Worm (Caenorhabditis elegans): Measurements from ENCODE around the gene asg-2.

The asg-2 gene

DNA sequence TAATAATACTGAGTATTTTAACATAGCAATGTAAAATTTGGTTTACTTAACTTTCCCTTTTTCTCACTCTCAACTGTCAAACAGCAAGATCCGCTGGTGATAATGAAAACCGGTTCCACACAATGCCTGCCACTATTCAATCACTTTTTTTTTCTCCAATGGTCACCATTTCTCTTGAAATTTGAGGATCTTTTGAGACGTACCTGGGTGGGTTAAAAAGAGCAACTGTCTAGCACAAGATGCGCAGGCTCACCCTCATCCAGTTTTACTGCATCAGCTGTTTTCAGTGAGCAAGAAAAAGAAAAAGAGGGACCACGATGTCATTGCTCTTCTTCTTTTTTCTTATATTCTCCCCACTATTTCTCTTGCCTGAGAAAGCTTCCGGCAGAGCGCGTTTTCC is 32.8 kb upstream of the asg-2 start (continued):
- TF ChIP-seq ceh-88 (GFP tag; IDR thresholded peaks at IDR 0.05), result no peak
- no peak for TF ChIP-seq Y116A8C.19 (tag; optimal IDR thresholded peaks at IDR 0.05; ENCODE audit: borderline replicate concordance)
- peak; percentile 63 for TF ChIP-seq lin-14 (GFP tag; optimal IDR thresholded peaks at IDR 0.05)
- no peak for TF ChIP-seq ceh-8 (GFP tag; optimal IDR thresholded peaks at IDR 0.05)
- TF ChIP-seq unc-86 (tag; optimal IDR thresholded peaks at IDR 0.05), result no peak
- TF ChIP-seq zip-4 (GFP tag; optimal IDR thresholded peaks at IDR 0.05), result no peak
- TF ChIP-seq isw-1 (GFP tag; IDR thresholded peaks at IDR 0.05), result no peak
- TF ChIP-seq nhr-71 (tag; optimal IDR thresholded peaks at IDR 0.05), result no peak
- TF ChIP-seq alr-1 (tag; optimal IDR thresholded peaks at IDR 0.05; ENCODE audit: borderline replicate concordance), result no peak
- TF ChIP-seq C04F5.9 (tag; optimal IDR thresholded peaks at IDR 0.05), result no peak
- TF ChIP-seq zag-1 (tag; optimal IDR thresholded peaks at IDR 0.05), result no peak
- TF ChIP-seq lin-15B (tag; optimal IDR thresholded peaks at IDR 0.05), result no peak
- no peak for TF ChIP-seq xbp-1 (tag; optimal IDR thresholded peaks at IDR 0.05)
- no peak for TF ChIP-seq aly-2 (tag; optimal IDR thresholded peaks at IDR 0.05)
- TF ChIP-seq lsy-2 (tag; optimal IDR thresholded peaks at IDR 0.05), result peak in 1 of 2 experiments; percentile 2
- TF ChIP-seq ets-5 (GFP tag; IDR thresholded peaks at IDR 0.05), result no peak
- no peak for TF ChIP-seq elt-2 (tag; optimal IDR thresholded peaks at IDR 0.05)
- TF ChIP-seq ces-1 (GFP tag; optimal IDR thresholded peaks at IDR 0.05), result no peak
- no peak for TF ChIP-seq swsn-7 (tag; optimal IDR thresholded peaks at IDR 0.05)
- TF ChIP-seq egl-13 (tag; optimal IDR thresholded peaks at IDR 0.05), result no peak
- TF ChIP-seq dpl-1 (GFP tag; optimal IDR thresholded peaks at IDR 0.05), result peak in 1 of 3 experiments; percentile 4
- TF ChIP-seq F16B12.6 (tag; optimal IDR thresholded peaks at IDR 0.05), result no peak
- peak; percentile 66 for TF ChIP-seq rnt-1 (tag; optimal IDR thresholded peaks at IDR 0.05)
- no peak for TF ChIP-seq unc-62 (GFP tag; optimal IDR thresholded peaks at IDR 0.05)
- TF ChIP-seq unc-98 (GFP tag; IDR thresholded peaks at IDR 0.05), result no peak
- TF ChIP-seq grh-1 (GFP tag; IDR thresholded peaks at IDR 0.05), result peak; percentile 84
- no peak for TF ChIP-seq skn-1 (tag; optimal IDR thresholded peaks at IDR 0.05)
- no peak for TF ChIP-seq lin-13 (GFP tag; optimal IDR thresholded peaks at IDR 0.05)
- TF ChIP-seq egl-27 (tag; optimal IDR thresholded peaks at IDR 0.05), result no peak
- no peak for TF ChIP-seq nhr-90 (tag; optimal IDR thresholded peaks at IDR 0.05; ENCODE audit: poor library complexity)
- no peak for TF ChIP-seq lir-3 (tag; optimal IDR thresholded peaks at IDR 0.05; ENCODE audit: poor library complexity)
- TF ChIP-seq nhr-84 (tag; optimal IDR thresholded peaks at IDR 0.05), result no peak
- no peak for TF ChIP-seq nhr-47 (tag; optimal IDR thresholded peaks at IDR 0.05)
- no peak for TF ChIP-seq irx-1 (tag; optimal IDR thresholded peaks at IDR 0.05)
- no peak for TF ChIP-seq nhr-12 (tag; optimal IDR thresholded peaks at IDR 0.05)
- no peak for TF ChIP-seq mef-2 (tag; optimal IDR thresholded peaks at IDR 0.05)
- TF ChIP-seq elt-3 (tag; optimal IDR thresholded peaks at IDR 0.05), result no peak
- no peak for TF ChIP-seq nhr-20 (tag; optimal IDR thresholded peaks at IDR 0.05)
- no peak for TF ChIP-seq tlp-1 (tag; optimal IDR thresholded peaks at IDR 0.05)
- no peak for TF ChIP-seq tbx-2 (tag; optimal IDR thresholded peaks at IDR 0.05)
- no peak for TF ChIP-seq hlh-4 (tag; optimal IDR thresholded peaks at IDR 0.05)
- TF ChIP-seq nhr-237 (tag; optimal IDR thresholded peaks at IDR 0.05), result no peak
- no peak for TF ChIP-seq ceh-63 (GFP tag; optimal IDR thresholded peaks at IDR 0.05)
- no peak for TF ChIP-seq mep-1 (tag; optimal IDR thresholded peaks at IDR 0.05)
- no peak for TF ChIP-seq aha-1 (tag; optimal IDR thresholded peaks at IDR 0.05)
- TF ChIP-seq sptf-1 (tag; optimal IDR thresholded peaks at IDR 0.05), result no peak
- TF ChIP-seq ztf-11 (tag; optimal IDR thresholded peaks at IDR 0.05), result no peak
